Worm (Caenorhabditis elegans): ENCODE data around the gene Y75B8A.33.

ce11 chrIII:12333445-12333844 is 33.7 kb downstream of the Y75B8A.33 start, which contains the start of gene zip-1:
- TF ChIP-seq ceh-36 (tag; optimal IDR thresholded peaks at IDR 0.05), result no peak
- TF ChIP-seq ama-1 (optimal IDR thresholded peaks at IDR 0.05), result no peak
- no peak for TF ChIP-seq aly-1 (tag; optimal IDR thresholded peaks at IDR 0.05)
- TF ChIP-seq flt-1 (GFP tag; IDR thresholded peaks at IDR 0.05), result no peak
- TF ChIP-seq tbx-37 (GFP tag; conservative IDR thresholded peaks at IDR 0.05), result no peak
- no peak for TF ChIP-seq ceh-13 (GFP tag; optimal IDR thresholded peaks at IDR 0.05)
- TF ChIP-seq pes-1 (GFP tag; IDR thresholded peaks at IDR 0.05), result no peak
- no peak for TF ChIP-seq sea-1 (GFP tag; conservative IDR thresholded peaks at IDR 0.05)
- TF ChIP-seq F13C5.2 (tag; optimal IDR thresholded peaks at IDR 0.05), result no peak
- TF ChIP-seq hnd-1 (tag; optimal IDR thresholded peaks at IDR 0.05), result no peak
- no peak for TF ChIP-seq ets-7 (tag; optimal IDR thresholded peaks at IDR 0.05)
